Fruit fly (Drosophila melanogaster) Kc167 (cell line): Measurements from ENCODE around the gene CG14346.

Experiments used
- Myc ChIP-seq: fragments of >200 bp; optimal IDR thresholded peaks from 2 replicates; lab custom pipeline; 2017; ENCODE audit warnings: missing external identifiers
- Sin3A ChIP-seq: fragments of >200 bp; optimal IDR thresholded peaks from 2 replicates; lab custom pipeline; 2018; ENCODE audit warnings: missing external identifiers
- h ChIP-seq: fragments of >200 bp; optimal IDR thresholded peaks from 3 replicates; lab custom pipeline; 2018; ENCODE audit warnings: missing external identifiers
- insv ChIP-seq: fragments of >200 bp; optimal IDR thresholded peaks from 3 replicates; lab custom pipeline; 2018; ENCODE audit warnings: missing external identifiers
- psq ChIP-seq: fragments of >200 bp; optimal IDR thresholded peaks from 2 replicates; lab custom pipeline; 2017; ENCODE audit warnings: missing external identifiers
- ttk ChIP-seq: sonication (Bioruptor generic); optimal IDR thresholded peaks from 2 replicates; lab custom pipeline; 2017; ENCODE audit warnings: missing external identifiers

CG14346 gene

dm6 chr2L:1367696-1368095, at the start of gene CG14346:
Gene CG14346, plus strand, starts transcription at chr2L:1367996.
- TF ChIP-seq Sin3A: no peak
- TF ChIP-seq h (lab: Kevin White, UChicago): no peak

- no peak for TF ChIP-seq Myc (lab: Kevin White, UChicago)
- no peak for TF ChIP-seq h (lab: Kevin White, UChicago)
Observed at dm6 chr2L:1328861-1329260, 38.9 kb upstream of the CG14346 start, which contains the start of gene a5. Gene a5, plus strand, starts transcription at chr2L:1329161.

DNA sequence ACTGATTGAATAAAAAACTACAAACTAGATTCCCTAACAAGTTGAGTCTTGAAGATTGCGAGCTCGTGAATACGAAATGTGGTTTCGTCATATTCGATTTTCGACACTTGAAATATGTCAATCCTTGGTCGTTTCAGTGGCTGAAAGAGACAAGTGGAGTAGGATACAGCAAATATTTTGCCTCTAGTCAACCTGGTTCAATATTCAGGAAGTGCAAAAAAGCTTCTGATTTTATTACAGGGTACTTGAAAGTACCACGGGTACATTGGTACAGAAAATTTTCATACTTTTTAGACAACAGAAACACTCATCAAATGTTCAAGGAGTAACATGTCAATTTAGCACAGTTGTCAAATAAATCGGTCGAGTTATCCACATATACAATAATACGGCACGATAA, 34.0 kb upstream of the CG14346 start, which contains the start of gene CG5440:
Gene CG5440 (plus strand): TSS at position 301 of the 400 bp plus-strand sequence.
- TF ChIP-seq h (lab: Kevin White, UChicago) (no peak), Sin3A (no peak), Myc (lab: Kevin White, UChicago) (no peak), insv (lab: Kevin White, UChicago) (no peak), psq (lab: Kevin White, UChicago) (no peak), ttk (lab: Kevin White, UChicago) (no peak)

- TF ChIP-seq insv (lab: Kevin White, UChicago) (no peak), psq (lab: Kevin White, UChicago) (no peak), Myc (lab: Kevin White, UChicago) (no peak), Sin3A (no peak), ttk (lab: Kevin White, UChicago) (no peak), h (lab: Kevin White, UChicago) (no peak)
Observed at dm6 chr2L:1341995-1342394, 25.8 kb upstream of the CG14346 start, which contains the start of gene CG33923. Gene CG33923, minus strand, starts transcription at chr2L:1342095.

- TF ChIP-seq h (lab: Kevin White, UChicago): no peak
Observed at dm6 chr2L:1344071-1344470, 23.7 kb upstream of the CG14346 start, which contains the start of the genes CG33922 and Cdlc2. Gene CG33922, minus strand, starts transcription at chr2L:1344171. Gene Cdlc2, plus strand, starts transcription at chr2L:1344400.

dm6 chr2L:1346034-1346433, 21.8 kb upstream of the CG14346 start:
- TF ChIP-seq h (lab: Kevin White, UChicago) (no peak), insv (lab: Kevin White, UChicago) (no peak), Myc (lab: Kevin White, UChicago) (no peak), Sin3A (no peak), psq (lab: Kevin White, UChicago) (no peak), ttk (lab: Kevin White, UChicago) (no peak)

- TF ChIP-seq Myc (lab: Kevin White, UChicago) (no peak), psq (lab: Kevin White, UChicago) (no peak), Sin3A (no peak), h (lab: Kevin White, UChicago) (no peak), insv (lab: Kevin White, UChicago) (no peak), ttk (lab: Kevin White, UChicago) (no peak)
Observed at dm6 chr2L:1352768-1353167, 15.0 kb upstream of the CG14346 start, which contains the start of gene CG5556. Gene CG5556, minus strand, starts transcription at chr2L:1352868.

- no peak for TF ChIP-seq Sin3A
Observed at dm6 chr2L:1354009-1354408, 13.8 kb upstream of the CG14346 start, which contains the start of gene CG5561. Gene CG5561, minus strand, starts transcription at chr2L:1354109.

- no peak for TF ChIP-seq Myc (lab: Kevin White, UChicago)
- no peak for TF ChIP-seq h (lab: Kevin White, UChicago)
- TF ChIP-seq ttk (lab: Kevin White, UChicago): no peak
- no peak for TF ChIP-seq insv (lab: Kevin White, UChicago)
- TF ChIP-seq Sin3A: no peak
Observed at dm6 chr2L:1354819-1355218, 13.0 kb upstream of the CG14346 start, which contains the start of gene CG31924. Gene CG31924, minus strand, starts transcription at chr2L:1354919.

DNA sequence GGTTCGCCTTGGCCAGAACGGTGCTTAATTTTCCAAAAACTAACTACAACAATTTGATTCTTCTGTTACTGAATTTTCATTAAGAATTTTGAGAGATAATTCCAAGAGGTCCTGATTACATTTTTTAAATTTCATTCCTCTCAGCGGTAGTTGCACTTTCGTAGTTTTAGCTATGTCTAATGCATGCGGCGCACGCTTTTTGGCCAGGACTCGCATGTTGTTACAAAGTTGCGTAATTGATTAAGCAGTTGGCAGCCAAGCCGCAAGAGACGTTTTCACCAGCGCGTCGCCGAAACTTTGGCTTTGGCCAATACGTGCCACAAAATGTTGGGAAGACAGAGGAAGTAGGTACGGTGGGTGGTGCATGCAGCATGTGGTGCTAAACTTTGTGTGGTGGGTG, 12.0 kb upstream of the CG14346 start, which contains the start of gene CG5565:
Gene CG5565 (minus strand): TSS at position 101 of the 400 bp plus-strand sequence.
- no peak for TF ChIP-seq Sin3A
- no peak for TF ChIP-seq Myc (lab: Kevin White, UChicago)
- no peak for TF ChIP-seq insv (lab: Kevin White, UChicago)
- TF ChIP-seq ttk (lab: Kevin White, UChicago): no peak
- TF ChIP-seq h (lab: Kevin White, UChicago): no peak
- TF ChIP-seq psq (lab: Kevin White, UChicago): no peak

dm6 chr2L:1359690-1360089, 8.1 kb upstream of the CG14346 start, which contains the start of gene CG31659:
Gene CG31659, minus strand, starts transcription at chr2L:1359790.
- TF ChIP-seq Myc (lab: Kevin White, UChicago) (no peak), h (lab: Kevin White, UChicago) (no peak), psq (lab: Kevin White, UChicago) (no peak), insv (lab: Kevin White, UChicago) (no peak), Sin3A (no peak), ttk (lab: Kevin White, UChicago) (no peak)

dm6 chr2L:1361771-1362632, 5.8 kb upstream of the CG14346 start, which contains the start of gene NLaz:
Gene NLaz, minus strand, starts transcription at chr2L:1361821.
- TF ChIP-seq insv (lab: Kevin White, UChicago) (no peak), h (lab: Kevin White, UChicago) (no peak), Sin3A (no peak), ttk (lab: Kevin White, UChicago) (no peak), psq (lab: Kevin White, UChicago) (no peak), Myc (lab: Kevin White, UChicago) (no peak)
